Fruit fly (Drosophila melanogaster): ENCODE results near the gene COX5BL.
A peak's percentile ranks its signal among the peaks of the same experiment; 100 is the strongest.

COX5BL gene

dm6 chr2L:6539623-6540381 lies 19.4 kb upstream of the COX5BL start (continued):
- TF ChIP-seq CG9609 (GFP tag; optimal IDR thresholded peaks at IDR 0.05) (no peak), her (GFP tag; optimal IDR thresholded peaks at IDR 0.05) (no peak), MBD-R2 (GFP tag; IDR thresholded peaks at IDR 0.05) (no peak), Bteb2 (GFP tag; optimal IDR thresholded peaks at IDR 0.05) (no peak), amos (GFP tag; IDR thresholded peaks at IDR 0.05; ENCODE audit: partially characterized antibody) (no peak), Dek (tag; optimal IDR thresholded peaks at IDR 0.05) (no peak), CG16813 (GFP tag; IDR thresholded peaks at IDR 0.05; ENCODE audit: partially characterized antibody) (peak; percentile 63), Sry-β (GFP tag; optimal IDR thresholded peaks at IDR 0.05) (no peak), Awh (GFP tag; IDR thresholded peaks at IDR 0.05) (no peak), vvl (GFP tag; IDR thresholded peaks at IDR 0.05) (no peak), Nf-YC (tag; optimal IDR thresholded peaks at IDR 0.05) (peak; percentile 30), CG1529 (GFP tag; optimal IDR thresholded peaks at IDR 0.05) (peak; percentile 23), nau (GFP tag; optimal IDR thresholded peaks at IDR 0.05) (no peak), Sry-δ (GFP tag; optimal IDR thresholded peaks at IDR 0.05) (no peak), HmgD (GFP tag; optimal IDR thresholded peaks at IDR 0.05) (no peak), zen (tag; optimal IDR thresholded peaks at IDR 0.05) (no peak), dysf (GFP tag; IDR thresholded peaks at IDR 0.05) (no peak; the same call in 2 of the 3 replicates), CG9437 (GFP tag; optimal IDR thresholded peaks at IDR 0.05) (peak; percentile 14), CG7357 (GFP tag; IDR thresholded peaks at IDR 0.05) (no peak), pb (GFP tag; optimal IDR thresholded peaks at IDR 0.05) (no peak), CG3407 (GFP tag; optimal IDR thresholded peaks at IDR 0.05) (peak; percentile 16), ems (GFP tag; optimal IDR thresholded peaks at IDR 0.05) (no peak), CG7786 (GFP tag; optimal IDR thresholded peaks at IDR 0.05) (no peak), grau (tag; optimal IDR thresholded peaks at IDR 0.05) (no peak), maf-S (GFP tag; optimal IDR thresholded peaks at IDR 0.05) (no peak), pum (GFP tag; optimal IDR thresholded peaks at IDR 0.05) (no peak), Dip3 (GFP tag; optimal IDR thresholded peaks at IDR 0.05) (no peak), Blimp-1 (GFP tag; optimal IDR thresholded peaks at IDR 0.05) (no peak), CG6791 (GFP tag; IDR thresholded peaks at IDR 0.05; ENCODE audit: partially characterized antibody) (peak; percentile 64; the same call in 1 of the 3 replicates), gsb-n (tag; optimal IDR thresholded peaks at IDR 0.05) (peak; percentile 57), CG10366 (GFP tag; IDR thresholded peaks at IDR 0.05) (no peak), Adf1 (GFP tag; IDR thresholded peaks at IDR 0.05) (no peak), Hey (tag; optimal IDR thresholded peaks at IDR 0.05) (peak; percentile 89), CG3281 (GFP tag; optimal IDR thresholded peaks at IDR 0.05) (no peak), CG12391 (tag; optimal IDR thresholded peaks at IDR 0.05) (peak; percentile 51), CG14860 (GFP tag; IDR thresholded peaks at IDR 0.05; ENCODE audit: partially characterized antibody) (peak; percentile 48; the same call in 1 of the 3 replicates), onecut (GFP tag; IDR thresholded peaks at IDR 0.05) (no peak), Deaf1 (tag; optimal IDR thresholded peaks at IDR 0.05) (peak; percentile 12), vfl (GFP tag; optimal IDR thresholded peaks at IDR 0.05) (no peak), CG1647 (GFP tag; optimal IDR thresholded peaks at IDR 0.05) (no peak), fu2 (GFP tag; optimal IDR thresholded peaks at IDR 0.05) (no peak), esg (GFP tag; conservative IDR thresholded peaks at IDR 0.05) (peak; percentile 17; the same call in 1 of the 2 replicates), dmrt11E (tag; optimal IDR thresholded peaks at IDR 0.05) (peak; percentile 54), CG11560 (tag; IDR thresholded peaks at IDR 0.05) (no peak), CG3995 (GFP tag; optimal IDR thresholded peaks at IDR 0.05) (no peak), CG2875 (GFP tag; optimal IDR thresholded peaks at IDR 0.05) (peak; percentile 23), CG10979 (tag; optimal IDR thresholded peaks at IDR 0.05) (peak; percentile 43), otp (GFP tag; IDR thresholded peaks at IDR 0.05) (no peak), Dfd (GFP tag; optimal IDR thresholded peaks at IDR 0.05) (no peak), ken (GFP tag; IDR thresholded peaks at IDR 0.05) (no peak)
